Fruit fly (Drosophila melanogaster) whole organism, embryonic: ENCODE data around the gene bero.
A peak's percentile ranks its signal among the peaks of the same experiment; 100 is the strongest.

Source experiments
- Bgb ChIP-seq: fragments of 200-800 bp; sonication (Bioruptor generic); IDR thresholded peaks from 2 replicates; pipeline ENCODE4 v1.3.6; 2022; ENCODE audit warnings: missing biosample characterization, missing genetic modification characterization; ENCODE audit not compliant: partially characterized antibody
- BtbVII ChIP-seq: fragments of 200-800 bp; sonication (Bioruptor generic); optimal IDR thresholded peaks from 3 replicates; lab custom pipeline; 2017; ENCODE audit warnings: missing biosample characterization, mild to moderate bottlenecking, missing genetic modification characterization
- CG10654 ChIP-seq: fragments of 200-800 bp; sonication (Bioruptor generic); optimal IDR thresholded peaks from 2 replicates; lab custom pipeline; 2016; ENCODE audit warnings: missing biosample characterization, missing genetic modification characterization
- CG10979 ChIP-seq: fragments of 200-800 bp; sonication (Bioruptor generic); optimal IDR thresholded peaks from 2 replicates; lab custom pipeline; 2018; ENCODE audit warnings: missing biosample characterization, mild to moderate bottlenecking, missing genetic modification characterization, moderate library complexity
- CG12391 ChIP-seq: fragments of 200-800 bp; sonication (Bioruptor generic); optimal IDR thresholded peaks from 3 replicates; lab custom pipeline; 2018; ENCODE audit warnings: missing biosample characterization, mild to moderate bottlenecking, missing genetic modification characterization, moderate library complexity
- CG12659 ChIP-seq: fragments of 200-800 bp; sonication (Bioruptor generic); optimal IDR thresholded peaks from 3 replicates; lab custom pipeline; 2017; ENCODE audit warnings: mild to moderate bottlenecking, missing biosample characterization, missing genetic modification reagents, missing genetic modification characterization
- CG13624 ChIP-seq: fragments of 200-800 bp; sonication (Bioruptor generic); optimal IDR thresholded peaks from 2 replicates; lab custom pipeline; 2016; ENCODE audit warnings: missing biosample characterization, missing genetic modification characterization
- CG14860 ChIP-seq: fragments of 200-800 bp; sonication (Bioruptor generic); IDR thresholded peaks from 3 replicates; pipeline ENCODE4 v1.3.6; 2022; ENCODE audit warnings: missing biosample characterization, missing genetic modification characterization; ENCODE audit not compliant: partially characterized antibody
- CG1602 ChIP-seq: fragments of 200-800 bp; sonication (Bioruptor generic); optimal IDR thresholded peaks from 3 replicates; lab custom pipeline; 2016; ENCODE audit warnings: missing biosample characterization, missing genetic modification characterization
- CG1603 ChIP-seq: fragments of 200-800 bp; sonication (Bioruptor generic); optimal IDR thresholded peaks from 2 replicates; lab custom pipeline; 2019; ENCODE audit warnings: missing biosample characterization, mild to moderate bottlenecking, missing genetic modification characterization, moderate library complexity
- CG1792 ChIP-seq: fragments of 200-800 bp; sonication (Bioruptor generic); optimal IDR thresholded peaks from 2 replicates; lab custom pipeline; 2016; ENCODE audit warnings: missing biosample characterization, missing genetic modification characterization
- CG34376 ChIP-seq: fragments of 200-800 bp; sonication (Bioruptor generic); optimal IDR thresholded peaks from 2 replicates; lab custom pipeline; 2018; ENCODE audit warnings: missing biosample characterization, mild to moderate bottlenecking, missing genetic modification characterization
- CG4424 ChIP-seq: fragments of 200-800 bp; sonication (Bioruptor generic); optimal IDR thresholded peaks from 3 replicates; lab custom pipeline; 2016; ENCODE audit warnings: missing biosample characterization, missing genetic modification characterization
- CG7556 ChIP-seq: fragments of 200-800 bp; sonication (Bioruptor generic); optimal IDR thresholded peaks from 2 replicates; lab custom pipeline; 2017; ENCODE audit warnings: missing biosample characterization, mild to moderate bottlenecking, missing genetic modification characterization
- CG8281 ChIP-seq: fragments of 200-800 bp; sonication (Bioruptor generic); optimal IDR thresholded peaks from 2 replicates; lab custom pipeline; 2018; ENCODE audit warnings: missing biosample characterization, mild to moderate bottlenecking, missing genetic modification characterization, moderate library complexity
- CG8359 ChIP-seq: fragments of 200-800 bp; sonication (Bioruptor generic); optimal IDR thresholded peaks from 2 replicates; lab custom pipeline; 2017; ENCODE audit warnings: missing biosample characterization, mild to moderate bottlenecking, missing genetic modification characterization, borderline replicate concordance
- Dp ChIP-seq: fragments of 200-800 bp; sonication (Bioruptor generic); optimal IDR thresholded peaks from 2 replicates; lab custom pipeline; 2018; ENCODE audit warnings: missing biosample characterization, mild to moderate bottlenecking, missing genetic modification characterization, moderate library complexity
- Fer2 ChIP-seq: fragments of 200-800 bp; sonication (Bioruptor generic); optimal IDR thresholded peaks from 2 replicates; lab custom pipeline; 2018; ENCODE audit warnings: missing biosample characterization, mild to moderate bottlenecking, missing genetic modification characterization, moderate library complexity
- HLH3B ChIP-seq: fragments of 200-800 bp; sonication (Bioruptor generic); IDR thresholded peaks from 2 replicates; pipeline ENCODE4 v1.3.6; 2022; ENCODE audit warnings: missing biosample characterization, missing genetic modification characterization
- Hr78 ChIP-seq, 2 experiments: fragments of 200-800 bp in 1 of 2; fragments of >200 bp in 1 of 2; sonication (Bioruptor generic) in 1 of 2; optimal IDR thresholded peaks; 2 replicates each; lab custom pipeline; 2017 to 2019; ENCODE audit warnings: missing biosample characterization in 2 of 2, missing genetic modification characterization in 2 of 2, mild to moderate bottlenecking in 1 of 2, moderate library complexity in 1 of 2
- Med ChIP-seq: fragments of 200-800 bp; sonication (Bioruptor generic); peaks from one replicate; lab custom pipeline; 2016; ENCODE audit warnings: missing biosample characterization, missing genetic modification characterization, mild to moderate bottlenecking, inconsistent platforms, moderate library complexity
- Meics ChIP-seq: fragments of 200-800 bp; sonication (Bioruptor generic); optimal IDR thresholded peaks from 2 replicates; lab custom pipeline; 2017; ENCODE audit warnings: missing biosample characterization, mild to moderate bottlenecking, missing genetic modification characterization
- NC2α ChIP-seq: fragments of 200-800 bp; sonication (Bioruptor generic); optimal IDR thresholded peaks from 2 replicates; lab custom pipeline; 2016; ENCODE audit warnings: missing biosample characterization, missing genetic modification characterization
- NFAT ChIP-seq: fragments of 200-800 bp; sonication (Bioruptor generic); IDR thresholded peaks from 2 replicates; pipeline ENCODE4 v1.3.6; 2022; ENCODE audit warnings: missing biosample characterization, missing genetic modification characterization
- Six4 ChIP-seq: fragments of 200-800 bp; sonication (Bioruptor generic); optimal IDR thresholded peaks from 2 replicates; lab custom pipeline; 2016; ENCODE audit warnings: missing biosample characterization, missing genetic modification characterization
- Spps ChIP-seq: fragments of 200-800 bp; sonication (Bioruptor generic); optimal IDR thresholded peaks from 2 replicates; lab custom pipeline; 2018; ENCODE audit warnings: missing biosample characterization, mild to moderate bottlenecking, missing genetic modification characterization
- Tbp ChIP-seq: fragments of >200 bp; optimal IDR thresholded peaks from 2 replicates; lab custom pipeline; 2018; ENCODE audit warnings: missing biosample characterization, missing genetic modification characterization
- ase ChIP-seq: fragments of 200-800 bp; sonication (Bioruptor generic); IDR thresholded peaks from 3 replicates; pipeline ENCODE4 v1.3.6; 2022; ENCODE audit warnings: missing biosample characterization, missing genetic modification characterization
- bigmax ChIP-seq: fragments of 200-800 bp; sonication (Bioruptor generic); optimal IDR thresholded peaks from 2 replicates; lab custom pipeline; 2018; ENCODE audit warnings: missing biosample characterization, mild to moderate bottlenecking, missing genetic modification characterization
- dmrt11E ChIP-seq: fragments of 200-800 bp; sonication (Bioruptor generic); optimal IDR thresholded peaks from 3 replicates; lab custom pipeline; 2018; ENCODE audit warnings: missing biosample characterization, mild to moderate bottlenecking, missing genetic modification characterization, moderate library complexity
- dmrt99B ChIP-seq: fragments of 200-800 bp; sonication (Bioruptor generic); optimal IDR thresholded peaks from 2 replicates; lab custom pipeline; 2018; ENCODE audit warnings: missing biosample characterization, mild to moderate bottlenecking, missing genetic modification characterization, moderate library complexity
- exex ChIP-seq: fragments of 200-800 bp; sonication (Bioruptor generic); optimal IDR thresholded peaks from 4 replicates; lab custom pipeline; 2018; ENCODE audit warnings: missing biosample characterization, mild to moderate bottlenecking, missing genetic modification characterization, moderate library complexity
- fd64A ChIP-seq: fragments of 200-800 bp; sonication (Bioruptor generic); optimal IDR thresholded peaks from 3 replicates; lab custom pipeline; 2018; ENCODE audit warnings: missing biosample characterization, mild to moderate bottlenecking, missing genetic modification characterization
- fru ChIP-seq: fragments of >200 bp; optimal IDR thresholded peaks from 2 replicates; lab custom pipeline; 2017
- gce ChIP-seq: fragments of 200-800 bp; sonication (Bioruptor generic); IDR thresholded peaks from 3 replicates; pipeline ENCODE4 v1.3.6; 2022; ENCODE audit warnings: missing biosample characterization, missing genetic modification characterization
- gem ChIP-seq: fragments of 200-800 bp; sonication (Bioruptor generic); optimal IDR thresholded peaks from 2 replicates; lab custom pipeline; 2019; ENCODE audit warnings: missing biosample characterization, mild to moderate bottlenecking, missing genetic modification characterization, moderate library complexity
- gt ChIP-seq: fragments of 200-800 bp; sonication (Bioruptor generic); IDR thresholded peaks from 2 replicates; pipeline ENCODE4 v1.3.6; 2022; ENCODE audit warnings: missing biosample characterization, missing genetic modification characterization
- kah ChIP-seq: fragments of 200-800 bp; sonication (Bioruptor generic); optimal IDR thresholded peaks from 2 replicates; lab custom pipeline; 2018; ENCODE audit warnings: missing biosample characterization, mild to moderate bottlenecking, missing genetic modification characterization
- kay ChIP-seq: fragments of 200-800 bp; sonication (Bioruptor generic); optimal IDR thresholded peaks from 2 replicates; lab custom pipeline; 2016; ENCODE audit warnings: missing biosample characterization, missing genetic modification characterization
- klu ChIP-seq: fragments of 200-800 bp; sonication (Bioruptor generic); IDR thresholded peaks from 2 replicates; pipeline ENCODE4 v1.3.6; 2022; ENCODE audit warnings: missing biosample characterization, missing genetic modification characterization
- lab ChIP-seq: fragments of 200-800 bp; sonication (Bioruptor generic); optimal IDR thresholded peaks from 3 replicates; lab custom pipeline; 2017; ENCODE audit warnings: missing biosample characterization, missing genetic modification characterization, mild to moderate bottlenecking, moderate library complexity, missing genetic modification reagents
- lilli ChIP-seq: fragments of 200-800 bp; sonication (Bioruptor generic); optimal IDR thresholded peaks from 3 replicates; lab custom pipeline; 2016; ENCODE audit warnings: missing biosample characterization, missing genetic modification characterization
- onecut ChIP-seq: fragments of 200-800 bp; sonication (Bioruptor generic); IDR thresholded peaks from 2 replicates; pipeline ENCODE4 v1.3.6; 2022; ENCODE audit warnings: missing biosample characterization, missing genetic modification characterization
- sisA ChIP-seq: fragments of 200-800 bp; sonication (Bioruptor generic); IDR thresholded peaks from 2 replicates; pipeline ENCODE4 v1.3.6; 2022; ENCODE audit warnings: missing biosample characterization, missing genetic modification characterization
- stc ChIP-seq: fragments of 200-800 bp; sonication (Bioruptor generic); IDR thresholded peaks from 2 replicates; pipeline ENCODE4 v1.3.6; 2022; ENCODE audit warnings: missing biosample characterization, missing genetic modification characterization
- trem ChIP-seq: fragments of 200-800 bp; optimal IDR thresholded peaks from 3 replicates; lab custom pipeline; 2019; ENCODE audit warnings: missing biosample characterization, mild to moderate bottlenecking, missing genetic modification characterization, moderate library complexity
- vfl ChIP-seq: fragments of 200-800 bp; sonication (Bioruptor generic); optimal IDR thresholded peaks from 2 replicates; lab custom pipeline; 2016; ENCODE audit warnings: missing biosample characterization, missing genetic modification characterization
- zen2 ChIP-seq: fragments of 200-800 bp; sonication (Bioruptor generic); IDR thresholded peaks from 3 replicates; pipeline ENCODE4 v1.3.6; 2022; ENCODE audit warnings: missing biosample characterization, missing genetic modification characterization; ENCODE audit not compliant: partially characterized antibody

Gene bero

dm6 chr2L:20889857-20890606 lies 31.5 kb downstream of the bero start (continued):
- TF ChIP-seq CG1603 (tag; lab: Kevin White, UChicago) (peak; percentile 67), Tbp (no peak), CG1792 (GFP tag; lab: Kevin White, UChicago) (peak; percentile 6), lab (GFP tag; lab: Kevin White, UChicago) (peak; percentile 53), klu (GFP tag; lab: Robert Waterston, UW) (no peak), Spps (tag; lab: Kevin White, UChicago) (peak; percentile 3), Med (GFP tag; lab: Kevin White, UChicago) (peak; percentile 77), NFAT (GFP tag; lab: Robert Waterston, UW) (no peak), gce (GFP tag; lab: Robert Waterston, UW) (peak; percentile 10; the same call in 1 of the 3 replicates), bigmax (no peak), CG7556 (GFP tag; lab: Kevin White, UChicago) (peak; percentile 23), dmrt99B (peak; percentile 65), CG12659 (peak; percentile 24), stc (GFP tag; lab: Robert Waterston, UW) (no peak; the same call in 1 of the 2 replicates), Dp (no peak), HLH3B (GFP tag; lab: Robert Waterston, UW) (peak; percentile 9; the same call in 1 of the 2 replicates), vfl (no peak), Hr78 (GFP tag; optimal IDR thresholded peaks at IDR 0.05; lab: Kevin White, UChicago) (peak in 1 of 2 experiments; percentile 29), zen2 (GFP tag; lab: Robert Waterston, UW) (0 out of 3 replicates have a peak, but pooled peaks have one; percentile 15), CG34376 (GFP tag; lab: Kevin White, UChicago) (peak; percentile 62), Fer2 (tag; lab: Kevin White, UChicago) (no peak), CG1602 (GFP tag; lab: Kevin White, UChicago) (no peak), gt (GFP tag; lab: Robert Waterston, UW) (no peak), ase (GFP tag; lab: Robert Waterston, UW) (0 out of 3 replicates have a peak, but pooled peaks have one; percentile 29), CG14860 (no peak), Meics (GFP tag; lab: Kevin White, UChicago) (peak; percentile 14), kay (GFP tag; lab: Kevin White, UChicago) (no peak), Bgb (GFP tag; lab: Robert Waterston, UW) (peak; percentile 26; the same call in 1 of the 2 replicates), gem (peak; percentile 61), BtbVII (GFP tag; lab: Kevin White, UChicago) (peak; percentile 23), NC2α (GFP tag; lab: Kevin White, UChicago) (no peak), fru (lab: Kevin White, UChicago) (no peak), CG12391 (tag; lab: Kevin White, UChicago) (peak; percentile 42), CG8281 (peak; percentile 5), onecut (no peak), CG8359 (GFP tag; lab: Kevin White, UChicago) (peak; percentile 18), exex (tag; lab: Kevin White, UChicago) (peak; percentile 62), lilli (peak; percentile 35), sisA (GFP tag; lab: Robert Waterston, UW) (peak; percentile 39; the same call in 1 of the 2 replicates), trem (no peak), kah (GFP tag; lab: Kevin White, UChicago) (peak; percentile 51), CG10979 (tag; lab: Kevin White, UChicago) (peak; percentile 36), CG13624 (peak; percentile 22), CG4424 (GFP tag; lab: Kevin White, UChicago) (peak; percentile 37), Six4 (peak; percentile 39), fd64A (GFP tag; lab: Kevin White, UChicago) (peak; percentile 36), CG10654 (GFP tag; lab: Kevin White, UChicago) (peak; percentile 25), dmrt11E (tag; lab: Kevin White, UChicago) (peak; percentile 30)
